Worm (Caenorhabditis elegans): ENCODE measurements around the gene fzr-1.

ce11 chrII:9603419-9603818 lies 40.8 kb downstream of the fzr-1 start:
- TF ChIP-seq lsy-2 (tag; optimal IDR thresholded peaks at IDR 0.05) (peak; percentile 34), ceh-43 (GFP tag; optimal IDR thresholded peaks at IDR 0.05) (no peak), drap-1 (GFP tag; optimal IDR thresholded peaks at IDR 0.05) (no peak), lin-13 (tag; optimal IDR thresholded peaks at IDR 0.05) (no peak), unc-62 (GFP tag; optimal IDR thresholded peaks at IDR 0.05) (peak; percentile 80), nhr-28 (tag; optimal IDR thresholded peaks at IDR 0.05) (peak; percentile 28), cnd-1 (tag; optimal IDR thresholded peaks at IDR 0.05) (no peak)

All from whole organism, mixed stage, embryonic.